Worm (Caenorhabditis elegans): ENCODE results near the gene Y46G5A.28.
A peak's percentile ranks its signal among the peaks of the same experiment; 100 is the strongest.

Gene Y46G5A.28

DNA sequence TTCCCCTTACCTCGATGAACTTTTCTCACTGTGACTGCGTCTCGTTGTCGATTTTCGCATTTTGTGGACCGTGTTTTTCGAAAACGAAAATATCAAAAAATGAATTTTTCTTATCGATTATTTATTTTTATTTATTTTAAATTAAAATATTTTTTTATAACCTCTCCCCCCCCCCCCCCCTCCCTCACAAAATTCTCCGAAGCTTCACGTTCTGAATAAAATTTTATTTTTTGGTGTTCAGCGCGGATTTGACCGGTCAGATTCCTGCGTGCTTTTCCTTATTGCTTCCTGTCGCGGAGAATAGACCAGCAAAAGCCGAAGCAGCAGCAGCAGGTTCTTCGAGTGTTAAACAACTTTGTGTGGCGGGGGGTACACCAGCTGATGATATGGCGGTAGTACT, 31.7 kb upstream of the Y46G5A.28 start, which contains the start of gene Y46G5A.22:
Gene Y46G5A.22 (minus strand): TSS at position 101 of the 400 bp plus-strand sequence.
- TF ChIP-seq pha-4 (tag; optimal IDR thresholded peaks at IDR 0.05) (no peak), sem-2 (GFP tag; optimal IDR thresholded peaks at IDR 0.05) (no peak), lsy-2 (tag; optimal IDR thresholded peaks at IDR 0.05) (no peak), drap-1 (GFP tag; optimal IDR thresholded peaks at IDR 0.05) (no peak), elt-1 (tag; optimal IDR thresholded peaks at IDR 0.05; ENCODE audit: borderline replicate concordance, insufficient read depth) (no peak), mls-2 (tag; optimal IDR thresholded peaks at IDR 0.05) (no peak), bed-3 (GFP tag; optimal IDR thresholded peaks at IDR 0.05) (no peak), elt-3 (tag; optimal IDR thresholded peaks at IDR 0.05) (no peak), nhr-12 (tag; optimal IDR thresholded peaks at IDR 0.05) (no peak), cnd-1 (tag; optimal IDR thresholded peaks at IDR 0.05) (no peak), blmp-1 (tag; optimal IDR thresholded peaks at IDR 0.05) (no peak), snpc-4 (tag; optimal IDR thresholded peaks at IDR 0.05) (no peak), lin-13 (tag; optimal IDR thresholded peaks at IDR 0.05) (no peak)

DNA sequence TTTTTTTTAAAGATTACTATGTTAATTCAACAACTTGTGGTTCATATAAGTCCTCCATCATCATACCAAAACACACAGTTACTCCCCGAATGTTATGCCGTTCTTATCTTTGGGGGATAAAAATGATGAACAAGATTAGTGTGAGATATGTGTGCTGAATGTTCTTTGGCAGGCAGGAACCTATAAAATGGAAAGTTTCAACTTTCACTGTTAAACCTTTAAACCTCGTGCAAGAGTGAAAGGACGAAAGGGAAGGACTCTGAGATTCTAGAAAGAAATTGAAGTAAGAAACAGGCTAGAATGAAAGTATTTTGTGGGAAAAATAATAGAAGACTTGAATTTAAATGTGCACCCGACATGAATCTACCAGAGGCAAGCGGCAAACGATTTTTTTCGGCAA, 30.2 kb upstream of the Y46G5A.28 start:
- TF ChIP-seq unc-39 (tag; optimal IDR thresholded peaks at IDR 0.05) (no peak), snpc-4 (tag; optimal IDR thresholded peaks at IDR 0.05) (no peak), nhr-76 (tag; optimal IDR thresholded peaks at IDR 0.05) (no peak), lsy-2 (tag; optimal IDR thresholded peaks at IDR 0.05) (no peak), lin-32 (GFP tag; optimal IDR thresholded peaks at IDR 0.05) (no peak), cnd-1 (tag; optimal IDR thresholded peaks at IDR 0.05) (no peak), nhr-12 (tag; optimal IDR thresholded peaks at IDR 0.05) (no peak), nhr-237 (tag; optimal IDR thresholded peaks at IDR 0.05) (no peak), zip-8 (tag; optimal IDR thresholded peaks at IDR 0.05) (no peak), hlh-1 (tag; optimal IDR thresholded peaks at IDR 0.05) (no peak), nhr-2 (tag; optimal IDR thresholded peaks at IDR 0.05) (no peak), ceh-39 (tag; optimal IDR thresholded peaks at IDR 0.05) (no peak), ztf-11 (tag; optimal IDR thresholded peaks at IDR 0.05) (no peak)

DNA sequence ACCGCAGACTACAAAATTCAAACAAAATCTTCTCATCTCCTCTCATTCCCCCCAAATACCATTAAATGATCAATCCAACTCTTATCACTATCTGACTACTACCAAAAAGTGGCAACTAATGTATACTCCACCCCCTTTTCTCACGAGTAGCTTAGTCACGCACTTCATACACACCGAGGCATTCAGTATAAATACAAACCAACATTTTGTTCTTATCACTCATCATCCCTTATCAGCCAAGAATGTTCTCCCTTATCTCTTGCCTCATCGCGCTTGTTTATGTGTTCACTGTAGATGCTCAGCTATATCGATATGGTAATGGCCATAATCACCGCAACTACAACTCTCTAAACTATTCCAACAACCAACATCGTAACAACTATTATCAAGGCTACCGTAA, 26.8 kb upstream of the Y46G5A.28 start, which contains the start of gene Y46G5A.36:
Gene Y46G5A.36 (plus strand): TSS at position 243 of the 400 bp plus-strand sequence.
- no peak for TF ChIP-seq nhr-76 (tag; optimal IDR thresholded peaks at IDR 0.05)
- no peak for TF ChIP-seq bed-3 (GFP tag; optimal IDR thresholded peaks at IDR 0.05)
- no peak for TF ChIP-seq sptf-1 (tag; optimal IDR thresholded peaks at IDR 0.05)
- no peak for TF ChIP-seq nhr-237 (tag; optimal IDR thresholded peaks at IDR 0.05)
- no peak for TF ChIP-seq ceh-43 (GFP tag; optimal IDR thresholded peaks at IDR 0.05)
- TF ChIP-seq mls-2 (tag; optimal IDR thresholded peaks at IDR 0.05), result no peak
- no peak for TF ChIP-seq tbx-8 (GFP tag; optimal IDR thresholded peaks at IDR 0.05)
- no peak for TF ChIP-seq mab-5 (tag; optimal IDR thresholded peaks at IDR 0.05)
- no peak for TF ChIP-seq ceh-39 (tag; optimal IDR thresholded peaks at IDR 0.05)
- no peak for TF ChIP-seq unc-39 (tag; optimal IDR thresholded peaks at IDR 0.05)
- TF ChIP-seq lin-32 (GFP tag; optimal IDR thresholded peaks at IDR 0.05), result no peak
- TF ChIP-seq M03D4.4 (tag; optimal IDR thresholded peaks at IDR 0.05), result no peak
- TF ChIP-seq cnd-1 (tag; optimal IDR thresholded peaks at IDR 0.05), result no peak

ce11 chrII:12824463-12824862, 25.8 kb upstream of the Y46G5A.28 start:
- TF ChIP-seq mab-5 (tag; optimal IDR thresholded peaks at IDR 0.05) (no peak), zip-8 (tag; optimal IDR thresholded peaks at IDR 0.05) (no peak), ham-2 (GFP tag; optimal IDR thresholded peaks at IDR 0.05) (peak; percentile 57), mls-2 (tag; optimal IDR thresholded peaks at IDR 0.05) (no peak), nhr-237 (tag; optimal IDR thresholded peaks at IDR 0.05) (no peak), M03D4.4 (tag; optimal IDR thresholded peaks at IDR 0.05) (no peak), flh-1 (GFP tag; optimal IDR thresholded peaks at IDR 0.05) (no peak)

DNA sequence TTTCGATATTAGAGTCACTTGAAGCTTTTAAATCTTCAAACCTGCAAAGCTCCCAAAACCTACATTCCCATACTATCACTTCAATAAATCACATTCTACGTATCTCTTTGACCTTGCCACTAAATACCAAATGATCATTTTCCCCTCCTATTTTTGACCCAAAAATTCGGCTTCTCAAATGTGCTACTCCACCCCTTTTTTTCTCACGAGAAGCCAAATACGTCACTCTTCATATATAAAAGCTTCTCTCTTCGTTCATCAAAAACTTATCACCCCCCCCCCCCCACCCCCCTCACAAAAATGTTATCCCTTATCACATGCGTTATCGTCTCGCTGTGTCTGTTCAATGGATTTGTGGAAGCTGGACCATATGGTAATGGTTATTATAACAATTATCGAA, 23.5 kb upstream of the Y46G5A.28 start, which contains the start of gene Y46G5A.38:
Gene Y46G5A.38 (plus strand): TSS at position 301 of the 400 bp plus-strand sequence.
- TF ChIP-seq drap-1 (GFP tag; optimal IDR thresholded peaks at IDR 0.05), result no peak
- no peak for TF ChIP-seq lin-13 (tag; optimal IDR thresholded peaks at IDR 0.05)
- TF ChIP-seq flh-1 (GFP tag; optimal IDR thresholded peaks at IDR 0.05), result no peak
- TF ChIP-seq nhr-2 (tag; optimal IDR thresholded peaks at IDR 0.05), result no peak
- TF ChIP-seq ceh-39 (tag; optimal IDR thresholded peaks at IDR 0.05), result no peak
- TF ChIP-seq nhr-237 (tag; optimal IDR thresholded peaks at IDR 0.05), result no peak
- no peak for TF ChIP-seq unc-120 (tag; optimal IDR thresholded peaks at IDR 0.05; ENCODE audit: poor library complexity, severe bottlenecking)
- no peak for TF ChIP-seq elt-1 (tag; optimal IDR thresholded peaks at IDR 0.05; ENCODE audit: borderline replicate concordance, insufficient read depth)
- no peak for TF ChIP-seq sptf-1 (tag; optimal IDR thresholded peaks at IDR 0.05)
- no peak for TF ChIP-seq nhr-76 (tag; optimal IDR thresholded peaks at IDR 0.05)
- no peak for TF ChIP-seq blmp-1 (tag; optimal IDR thresholded peaks at IDR 0.05)
- TF ChIP-seq nhr-28 (tag; optimal IDR thresholded peaks at IDR 0.05), result no peak
- no peak for TF ChIP-seq mab-5 (tag; optimal IDR thresholded peaks at IDR 0.05)
